Fruit fly (Drosophila melanogaster) whole organism, prepupa: ENCODE data around the gene CG4004.
A peak's percentile ranks its signal among the peaks of the same experiment; 100 is the strongest.

Experiments
- Blimp-1 ChIP-seq: fragments of 200-800 bp; sonication (Bioruptor generic); optimal IDR thresholded peaks from 3 replicates; lab custom pipeline; 2017; ENCODE audit warnings: missing biosample characterization, missing genetic modification characterization, mild to moderate bottlenecking, moderate library complexity, missing genetic modification reagents
- CG10631 ChIP-seq: fragments of 200-800 bp; sonication (Bioruptor generic); optimal IDR thresholded peaks from 2 replicates; lab custom pipeline; 2016; ENCODE audit warnings: missing biosample characterization, missing genetic modification characterization
- CG10669 ChIP-seq: fragments of 200-800 bp; sonication (Bioruptor generic); optimal IDR thresholded peaks from 3 replicates; lab custom pipeline; 2018; ENCODE audit warnings: missing biosample characterization, mild to moderate bottlenecking, missing genetic modification characterization, moderate library complexity
- CG11762 ChIP-seq: fragments of 200-800 bp; sonication (Bioruptor generic); optimal IDR thresholded peaks from 3 replicates; lab custom pipeline; 2016; ENCODE audit warnings: missing biosample characterization, missing genetic modification characterization; ENCODE audit not compliant: insufficient read depth
- CG15336 ChIP-seq: fragments of 200-800 bp; sonication (Bioruptor generic); IDR thresholded peaks from 2 replicates; pipeline ENCODE4 v1.3.6; 2022; ENCODE audit warnings: missing biosample characterization, missing genetic modification characterization
- CG16779 ChIP-seq: fragments of 200-800 bp; sonication (Bioruptor generic); optimal IDR thresholded peaks from 3 replicates; lab custom pipeline; 2017; ENCODE audit warnings: missing biosample characterization, mild to moderate bottlenecking, missing genetic modification characterization
- CG3032 ChIP-seq: fragments of 200-800 bp; optimal IDR thresholded peaks from 2 replicates; lab custom pipeline; 2019; ENCODE audit warnings: missing biosample characterization, mild to moderate bottlenecking, missing genetic modification characterization, moderate library complexity
- CG31627 ChIP-seq: fragments of 200-800 bp; sonication (Bioruptor generic); optimal IDR thresholded peaks from 3 replicates; lab custom pipeline; 2016; ENCODE audit warnings: missing biosample characterization, missing genetic modification characterization
- CG34406 ChIP-seq: fragments of 200-800 bp; sonication (Bioruptor generic); optimal IDR thresholded peaks from 3 replicates; lab custom pipeline; 2016; ENCODE audit warnings: missing biosample characterization, missing genetic modification characterization
- CG4318 ChIP-seq: fragments of 200-800 bp; sonication (Bioruptor generic); optimal IDR thresholded peaks from 3 replicates; lab custom pipeline; 2017; ENCODE audit warnings: missing biosample characterization, mild to moderate bottlenecking, missing genetic modification characterization
- CG6163 ChIP-seq: fragments of 200-800 bp; sonication (Bioruptor generic); IDR thresholded peaks from 3 replicates; pipeline ENCODE4 v1.3.6; 2022; ENCODE audit warnings: missing biosample characterization, missing genetic modification characterization
- CG6276 ChIP-seq: fragments of 200-800 bp; sonication (Bioruptor generic); optimal IDR thresholded peaks from 2 replicates; lab custom pipeline; 2017; ENCODE audit warnings: missing biosample characterization, mild to moderate bottlenecking, missing genetic modification characterization
- CG6792 ChIP-seq: fragments of 200-800 bp; sonication (Bioruptor generic); optimal IDR thresholded peaks from 3 replicates; lab custom pipeline; 2016; ENCODE audit warnings: missing biosample characterization, missing genetic modification characterization
- CG6808 ChIP-seq: fragments of 200-800 bp; sonication (Bioruptor generic); optimal IDR thresholded peaks from 3 replicates; lab custom pipeline; 2017; ENCODE audit warnings: missing biosample characterization, missing genetic modification characterization, mild to moderate bottlenecking, moderate library complexity, missing genetic modification reagents
- CG6854 ChIP-seq: fragments of 200-800 bp; sonication (Bioruptor generic); optimal IDR thresholded peaks from 2 replicates; lab custom pipeline; 2017; ENCODE audit warnings: missing biosample characterization, mild to moderate bottlenecking, missing genetic modification characterization
- CG8119 ChIP-seq: fragments of 200-800 bp; sonication (Bioruptor generic); IDR thresholded peaks from 3 replicates; pipeline ENCODE4 v1.3.6; 2022; ENCODE audit warnings: missing biosample characterization, missing genetic modification characterization
- CG8319 ChIP-seq: fragments of 200-800 bp; sonication (Bioruptor generic); optimal IDR thresholded peaks from 3 replicates; lab custom pipeline; 2016; ENCODE audit warnings: missing biosample characterization, missing genetic modification characterization
- CG8632 ChIP-seq: fragments of 200-800 bp; sonication (Bioruptor generic); optimal IDR thresholded peaks from 3 replicates; lab custom pipeline; 2016; ENCODE audit warnings: missing biosample characterization, missing genetic modification characterization
- CG9139 ChIP-seq: fragments of 200-800 bp; sonication (Bioruptor generic); optimal IDR thresholded peaks from 3 replicates; lab custom pipeline; 2017; ENCODE audit warnings: missing biosample characterization, mild to moderate bottlenecking, missing genetic modification characterization
- Eip75B ChIP-seq: fragments of 200-800 bp; sonication (Bioruptor generic); optimal IDR thresholded peaks from 3 replicates; lab custom pipeline; 2016; ENCODE audit warnings: missing biosample characterization, missing genetic modification characterization
- Eip78C ChIP-seq: fragments of 200-800 bp; sonication (Bioruptor generic); peaks from one replicate; lab custom pipeline; 2016; ENCODE audit warnings: missing biosample characterization, missing genetic modification characterization
- Eip93F ChIP-seq: fragments of 200-800 bp; sonication (Bioruptor generic); optimal IDR thresholded peaks from 2 replicates; lab custom pipeline; 2016; ENCODE audit warnings: missing biosample characterization, mild to moderate bottlenecking, missing genetic modification characterization
- Ets21C ChIP-seq: fragments of 200-800 bp; sonication (Bioruptor generic); optimal IDR thresholded peaks from 3 replicates; lab custom pipeline; 2016; ENCODE audit warnings: missing biosample characterization, missing genetic modification characterization
- Ets96B ChIP-seq: fragments of 200-800 bp; optimal IDR thresholded peaks from 2 replicates; lab custom pipeline; 2019; ENCODE audit warnings: missing biosample characterization, mild to moderate bottlenecking, missing genetic modification characterization, moderate library complexity
- Gug ChIP-seq: fragments of 200-800 bp; sonication (Bioruptor generic); IDR thresholded peaks from 2 replicates; pipeline ENCODE4 v1.3.6; 2022; ENCODE audit warnings: missing biosample characterization, missing genetic modification characterization
- Hr39 ChIP-seq: fragments of 200-800 bp; sonication (Bioruptor generic); optimal IDR thresholded peaks from 2 replicates; lab custom pipeline; 2016; ENCODE audit warnings: missing biosample characterization, missing genetic modification characterization
- Met ChIP-seq: fragments of 200-800 bp; sonication (Bioruptor generic); optimal IDR thresholded peaks from 3 replicates; lab custom pipeline; 2016; ENCODE audit warnings: missing biosample characterization, missing genetic modification characterization
- OdsH ChIP-seq: fragments of 200-800 bp; sonication (Bioruptor generic); optimal IDR thresholded peaks from 3 replicates; lab custom pipeline; 2016; ENCODE audit warnings: missing biosample characterization, missing genetic modification characterization
- Smox ChIP-seq: fragments of 200-800 bp; sonication (Bioruptor generic); optimal IDR thresholded peaks from 3 replicates; lab custom pipeline; 2016; ENCODE audit warnings: missing biosample characterization, missing genetic modification characterization
- Sox102F ChIP-seq: fragments of 200-800 bp; sonication (Bioruptor generic); optimal IDR thresholded peaks from 2 replicates; lab custom pipeline; 2016; ENCODE audit warnings: missing biosample characterization, mild to moderate bottlenecking, missing genetic modification characterization
- Sox14 ChIP-seq: fragments of 200-800 bp; sonication (Bioruptor generic); optimal IDR thresholded peaks from 3 replicates; lab custom pipeline; 2016; ENCODE audit warnings: missing biosample characterization, missing genetic modification characterization
- Sox15 ChIP-seq: fragments of 200-800 bp; sonication (Bioruptor generic); optimal IDR thresholded peaks from 3 replicates; lab custom pipeline; 2016; ENCODE audit warnings: missing biosample characterization, missing genetic modification characterization
- cyc ChIP-seq: fragments of 200-800 bp; sonication (Bioruptor generic); optimal IDR thresholded peaks from 3 replicates; lab custom pipeline; 2016; ENCODE audit warnings: missing biosample characterization, missing genetic modification characterization
- dac ChIP-seq: fragments of 200-800 bp; sonication (Bioruptor generic); optimal IDR thresholded peaks from 2 replicates; lab custom pipeline; 2017; ENCODE audit warnings: missing biosample characterization, mild to moderate bottlenecking, missing genetic modification characterization
- eg ChIP-seq: fragments of 200-800 bp; sonication (Bioruptor generic); IDR thresholded peaks from 3 replicates; pipeline ENCODE4 v1.3.6; 2022; ENCODE audit warnings: missing biosample characterization, missing genetic modification characterization
- esn ChIP-seq: fragments of 200-800 bp; sonication (Bioruptor generic); optimal IDR thresholded peaks from 2 replicates; lab custom pipeline; 2016; ENCODE audit warnings: missing biosample characterization, mild to moderate bottlenecking, missing genetic modification characterization, moderate library complexity
- fd85E ChIP-seq: fragments of 200-800 bp; sonication (Bioruptor generic); optimal IDR thresholded peaks from 3 replicates; lab custom pipeline; 2016; ENCODE audit warnings: missing biosample characterization, missing genetic modification characterization
- pdm3 ChIP-seq: fragments of 200-800 bp; sonication (Bioruptor generic); optimal IDR thresholded peaks from 3 replicates; lab custom pipeline; 2016; ENCODE audit warnings: missing biosample characterization, missing genetic modification characterization
- salr ChIP-seq, 2 experiments: fragments of 200-800 bp; sonication (Bioruptor generic); optimal IDR thresholded peaks; 3 replicates each; lab custom pipeline; 2016 to 2018; ENCODE audit warnings: missing biosample characterization in 2 of 2, missing genetic modification characterization in 2 of 2, mild to moderate bottlenecking in 1 of 2
- spab ChIP-seq: fragments of 200-800 bp; sonication (Bioruptor generic); optimal IDR thresholded peaks from 2 replicates; lab custom pipeline; 2017; ENCODE audit warnings: missing biosample characterization, mild to moderate bottlenecking, missing genetic modification characterization, missing genetic modification reagents
- ss ChIP-seq, 2 experiments: fragments of 200-800 bp; sonication (Bioruptor generic); optimal IDR thresholded peaks; 2 replicates in 1 of 2; 3 replicates in 1 of 2; lab custom pipeline; 2017 to 2018; ENCODE audit warnings: mild to moderate bottlenecking in 2 of 2, missing biosample characterization in 2 of 2, missing genetic modification characterization in 2 of 2, moderate library complexity in 1 of 2
- svp ChIP-seq: fragments of 200-800 bp; sonication (Bioruptor generic); peaks from one replicate; lab custom pipeline; 2016; ENCODE audit warnings: missing biosample characterization, missing genetic modification characterization
- topi ChIP-seq: fragments of 200-800 bp; sonication (Bioruptor generic); optimal IDR thresholded peaks from 3 replicates; lab custom pipeline; 2016; ENCODE audit warnings: missing biosample characterization, missing genetic modification characterization

CG4004 gene

dm6 chrX:12743296-12743695 is 716 bp upstream of the CG4004 start:
- no peak for TF ChIP-seq Met (GFP tag; lab: Kevin White, UChicago)
- TF ChIP-seq Sox15 (GFP tag; lab: Kevin White, UChicago) = no peak
- TF ChIP-seq CG9139 (GFP tag; lab: Kevin White, UChicago) = no peak
- peak; percentile 88 for TF ChIP-seq eg
- no peak for TF ChIP-seq CG16779 (tag; lab: Kevin White, UChicago)
- no peak for TF ChIP-seq CG6808
- TF ChIP-seq Blimp-1 = no peak
- no peak for TF ChIP-seq OdsH (GFP tag; lab: Kevin White, UChicago)
- 0 out of 2 replicates have a peak, but pooled peaks have one; percentile 24 for TF ChIP-seq Gug (GFP tag; lab: Robert Waterston, UW)
- TF ChIP-seq Eip78C (GFP tag; lab: Kevin White, UChicago) = no peak
- TF ChIP-seq CG6854 (GFP tag; lab: Kevin White, UChicago) = no peak
- no peak for TF ChIP-seq CG6792 (GFP tag; lab: Kevin White, UChicago)
- peak; percentile 73 for TF ChIP-seq CG6163
- TF ChIP-seq CG6276 (GFP tag; lab: Kevin White, UChicago) = no peak
- no peak for TF ChIP-seq topi
- no peak for TF ChIP-seq Ets21C (GFP tag; lab: Kevin White, UChicago)
- TF ChIP-seq fd85E (GFP tag; lab: Kevin White, UChicago) = no peak
- no peak for TF ChIP-seq CG3032 (tag; lab: Kevin White, UChicago)
- TF ChIP-seq cyc (GFP tag; lab: Kevin White, UChicago) = no peak
- peak; percentile 56; the same call in 2 of the 3 replicates for TF ChIP-seq CG8119 (GFP tag; lab: Robert Waterston, UW)
- TF ChIP-seq Hr39 = no peak
- TF ChIP-seq CG34406 (GFP tag; lab: Kevin White, UChicago) = no peak
- TF ChIP-seq ss (GFP tag; optimal IDR thresholded peaks at IDR 0.05; lab: Kevin White, UChicago) = peak in 1 of 2 experiments; percentile 18
- TF ChIP-seq Sox102F (GFP tag; lab: Kevin White, UChicago) = no peak
- peak; percentile 28 for TF ChIP-seq CG15336 (GFP tag; lab: Robert Waterston, UW)
- TF ChIP-seq spab = no peak

dm6 chrX:12745117-12745516 is 1.1 kb downstream of the CG4004 start:
- TF ChIP-seq Eip93F (GFP tag; lab: Kevin White, UChicago) = no peak
- no peak for TF ChIP-seq Ets96B (tag; lab: Kevin White, UChicago)
- no peak for TF ChIP-seq Hr39
- TF ChIP-seq pdm3 = no peak
- no peak for TF ChIP-seq Smox (GFP tag; lab: Kevin White, UChicago)
- no peak for TF ChIP-seq CG11762 (GFP tag; lab: Kevin White, UChicago)
- TF ChIP-seq CG8319 (GFP tag; lab: Kevin White, UChicago) = no peak
- no peak for TF ChIP-seq Met (GFP tag; lab: Kevin White, UChicago)
- no peak for TF ChIP-seq CG34406 (GFP tag; lab: Kevin White, UChicago)
- no peak for TF ChIP-seq esn (GFP tag; lab: Kevin White, UChicago)
- no peak for TF ChIP-seq CG3032 (tag; lab: Kevin White, UChicago)
- no peak for TF ChIP-seq Eip75B (GFP tag; lab: Kevin White, UChicago)
- no peak for TF ChIP-seq CG6808
- TF ChIP-seq dac (GFP tag; lab: Kevin White, UChicago) = no peak
- no peak for TF ChIP-seq CG6854 (GFP tag; lab: Kevin White, UChicago)
- no peak for TF ChIP-seq salr (GFP tag; optimal IDR thresholded peaks at IDR 0.05; lab: Kevin White, UChicago)

- TF ChIP-seq CG8319 (GFP tag; lab: Kevin White, UChicago) (no peak), CG31627 (GFP tag; lab: Kevin White, UChicago) (peak; percentile 31), CG10631 (peak; percentile 63), topi (peak; percentile 64), Blimp-1 (no peak), CG6276 (GFP tag; lab: Kevin White, UChicago) (peak; percentile 43), CG6808 (peak; percentile 57), fd85E (GFP tag; lab: Kevin White, UChicago) (no peak), CG8632 (GFP tag; lab: Kevin White, UChicago) (peak; percentile 66), pdm3 (peak; percentile 40), Sox15 (GFP tag; lab: Kevin White, UChicago) (peak; percentile 52), dac (GFP tag; lab: Kevin White, UChicago) (no peak), CG10669 (GFP tag; lab: Kevin White, UChicago) (peak; percentile 44), Sox14 (peak; percentile 15), Sox102F (GFP tag; lab: Kevin White, UChicago) (peak; percentile 38), CG4318 (GFP tag; lab: Kevin White, UChicago) (peak; percentile 40), Ets96B (tag; lab: Kevin White, UChicago) (peak; percentile 58), svp (GFP tag; lab: Kevin White, UChicago) (peak; percentile 83), CG6792 (GFP tag; lab: Kevin White, UChicago) (peak; percentile 39), ss (GFP tag; optimal IDR thresholded peaks at IDR 0.05; lab: Kevin White, UChicago) (peak; percentile 46 to 58), salr (GFP tag; optimal IDR thresholded peaks at IDR 0.05; lab: Kevin White, UChicago) (peak in 1 of 2 experiments; percentile 70)
Measured at dm6 chrX:12747746-12748710, 4.0 kb downstream of the CG4004 start.
